Worm (Caenorhabditis elegans): ENCODE data around the gene slt-1.

slt-1 gene

DNA sequence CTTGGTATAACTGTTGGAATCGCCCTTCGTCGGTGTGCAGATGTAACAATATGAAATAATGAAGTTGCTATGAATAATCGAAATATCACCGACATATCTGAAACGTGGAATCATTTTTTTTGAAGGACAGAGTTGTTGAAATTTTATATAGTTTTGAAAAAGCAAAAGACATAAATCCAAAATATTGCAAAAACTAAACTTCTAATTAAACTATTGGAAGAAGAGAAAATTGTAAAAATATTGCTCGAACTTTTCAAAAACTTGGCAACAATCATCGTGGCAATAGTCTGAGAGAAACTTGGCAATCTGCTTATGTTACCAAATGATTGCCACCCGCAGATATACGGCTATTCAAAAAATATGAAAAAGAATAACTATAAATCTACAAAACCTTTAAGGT lies 28.7 kb upstream of the slt-1 start, which contains the start of gene F54E4.4:
Gene F54E4.4 (minus strand): TSS at position 101 of the 400 bp plus-strand sequence.
- TF ChIP-seq unc-62 (GFP tag; optimal IDR thresholded peaks at IDR 0.05 in 1 of 2): peak in 1 of 2 experiments; percentile 13
- TF ChIP-seq unc-62 (tag; optimal IDR thresholded peaks at IDR 0.05): no peak
- no peak for TF ChIP-seq dmd-9 (GFP tag; IDR thresholded peaks at IDR 0.05)
- no peak for TF ChIP-seq dmd-8 (GFP tag; IDR thresholded peaks at IDR 0.05)
- no peak for TF ChIP-seq duxl-1 (tag; optimal IDR thresholded peaks at IDR 0.05; ENCODE audit: poor library complexity)
- no peak for TF ChIP-seq ceh-32 (tag; optimal IDR thresholded peaks at IDR 0.05; ENCODE audit: poor library complexity)

DNA sequence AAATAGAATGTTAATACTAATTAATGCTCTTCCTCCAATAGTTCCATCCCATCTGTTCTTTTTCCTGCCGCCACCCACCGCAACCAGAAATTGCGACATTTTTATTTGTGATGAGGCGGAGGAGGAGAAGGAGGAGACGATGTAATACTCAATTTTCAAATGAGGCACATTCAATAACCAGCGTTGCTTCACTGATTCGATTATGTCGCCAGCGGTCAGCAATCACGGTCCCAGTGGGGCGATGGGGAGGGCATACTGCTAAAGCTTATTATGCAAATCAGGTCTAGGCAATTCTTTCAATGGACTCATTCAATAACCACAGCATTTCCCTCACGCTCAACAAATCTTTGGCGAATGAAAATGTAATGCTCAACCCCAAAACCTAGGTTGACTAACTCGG lies 24.9 kb upstream of the slt-1 start:
- no peak for TF ChIP-seq lin-39 (tag; optimal IDR thresholded peaks at IDR 0.05)
- TF ChIP-seq saeg-2 (GFP tag; IDR thresholded peaks at IDR 0.05): no peak
- peak; percentile 29; the same call in 1 of the 2 replicates for TF ChIP-seq ctbp-1 (GFP tag; IDR thresholded peaks at IDR 0.05)

ce11 chrX:14652058-14652457 lies 22.1 kb upstream of the slt-1 start:
- TF ChIP-seq ceh-32 (tag; optimal IDR thresholded peaks at IDR 0.05; ENCODE audit: poor library complexity): no peak
- peak in 1 of 2 experiments; percentile 8 for TF ChIP-seq unc-62 (GFP tag; optimal IDR thresholded peaks at IDR 0.05 in 1 of 2)
- TF ChIP-seq unc-62 (tag; optimal IDR thresholded peaks at IDR 0.05): no peak
- no peak for TF ChIP-seq cey-2 (tag; optimal IDR thresholded peaks at IDR 0.05; ENCODE audit: borderline replicate concordance, insufficient read depth)

DNA sequence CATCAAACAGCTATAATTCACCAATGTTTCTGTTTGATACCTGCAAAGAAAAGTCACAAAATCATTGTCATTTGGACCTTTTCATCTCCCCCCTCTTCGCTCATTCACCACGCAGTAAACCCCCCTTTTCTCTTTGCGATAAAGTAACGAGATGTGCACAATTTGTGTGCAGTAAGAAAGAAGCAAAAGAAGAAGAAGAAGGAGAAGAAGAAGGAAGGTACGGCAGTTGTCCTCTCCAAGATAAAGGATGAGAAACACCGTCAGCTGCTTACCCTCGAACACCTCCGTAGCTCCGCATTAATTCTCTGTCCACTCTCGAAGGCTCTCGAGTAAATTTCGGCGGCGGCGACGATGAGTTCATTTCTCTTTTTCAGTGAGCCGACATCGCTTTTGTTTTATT lies 20.6 kb upstream of the slt-1 start:
- peak; percentile 45 for TF ChIP-seq nhr-11 (tag; optimal IDR thresholded peaks at IDR 0.05)
- no peak for TF ChIP-seq ceh-82 (tag; optimal IDR thresholded peaks at IDR 0.05)
- TF ChIP-seq lin-1 (GFP tag; IDR thresholded peaks at IDR 0.05): no peak
- TF ChIP-seq unc-39 (tag; optimal IDR thresholded peaks at IDR 0.05): no peak
- no peak for TF ChIP-seq snpc-4 (tag; optimal IDR thresholded peaks at IDR 0.05)
- no peak for TF ChIP-seq mep-1 (tag; optimal IDR thresholded peaks at IDR 0.05)
- no peak for TF ChIP-seq snpc-1.2 (GFP tag; IDR thresholded peaks at IDR 0.05)
- no peak for TF ChIP-seq T20F7.1 (GFP tag; optimal IDR thresholded peaks at IDR 0.05)
- no peak for TF ChIP-seq F10B5.3 (tag; optimal IDR thresholded peaks at IDR 0.05)
- TF ChIP-seq Y75B8A.6 (GFP tag; IDR thresholded peaks at IDR 0.05): no peak
- TF ChIP-seq R02D3.7 (tag; optimal IDR thresholded peaks at IDR 0.05): no peak
- no peak for TF ChIP-seq spr-1 (tag; optimal IDR thresholded peaks at IDR 0.05)
- no peak for TF ChIP-seq jun-1 (tag; optimal IDR thresholded peaks at IDR 0.05)
- TF ChIP-seq aha-1 (tag): peak; percentile 30
- no peak for TF ChIP-seq rbr-2 (tag; optimal IDR thresholded peaks at IDR 0.05)
- TF ChIP-seq nhr-102 (tag; optimal IDR thresholded peaks at IDR 0.05): no peak
- TF ChIP-seq lin-15B (tag; optimal IDR thresholded peaks at IDR 0.05): no peak
- TF ChIP-seq unc-62 (GFP tag; optimal IDR thresholded peaks at IDR 0.05 in 1 of 2): no peak
- TF ChIP-seq unc-62 (tag; optimal IDR thresholded peaks at IDR 0.05): no peak
- TF ChIP-seq ama-1 (optimal IDR thresholded peaks at IDR 0.05): no peak
- TF ChIP-seq lin-13 (GFP tag; optimal IDR thresholded peaks at IDR 0.05): no peak
- TF ChIP-seq pha-4 (GFP tag; IDR thresholded peaks at IDR 0.05): no peak
- TF ChIP-seq pha-4 (tag; optimal IDR thresholded peaks at IDR 0.05): no peak
- TF ChIP-seq Y5F2A.4 (GFP tag; optimal IDR thresholded peaks at IDR 0.05): no peak
- TF ChIP-seq nhr-25 (tag; optimal IDR thresholded peaks at IDR 0.05; ENCODE audit: borderline replicate concordance, insufficient read depth): no peak
- peak in 1 of 2 experiments; percentile 25 for TF ChIP-seq daf-16 (GFP tag; optimal IDR thresholded peaks at IDR 0.05)
- TF ChIP-seq daf-16 (tag; optimal IDR thresholded peaks at IDR 0.05): no peak
- TF ChIP-seq tra-1 (GFP tag; IDR thresholded peaks at IDR 0.05): no peak
- no peak for TF ChIP-seq Y48G9A.11 (GFP tag; IDR thresholded peaks at IDR 0.05)
- TF ChIP-seq egl-43 (GFP tag; IDR thresholded peaks at IDR 0.05): no peak
- TF ChIP-seq vab-7 (GFP tag; IDR thresholded peaks at IDR 0.05): no peak
- no peak for TF ChIP-seq php-3 (GFP tag; IDR thresholded peaks at IDR 0.05)
- no peak for TF ChIP-seq egl-27 (tag; optimal IDR thresholded peaks at IDR 0.05)
- no peak for TF ChIP-seq skn-1 (tag; optimal IDR thresholded peaks at IDR 0.05)
- TF ChIP-seq hlh-11 (tag; optimal IDR thresholded peaks at IDR 0.05): peak; percentile 17
- no peak for TF ChIP-seq spr-3 (GFP tag; optimal IDR thresholded peaks at IDR 0.05)

All from whole organism, L4 larva.